Worm (Caenorhabditis elegans) whole organism, L1 larva: Measurements from ENCODE around the gene D1086.19.
"Not testable (repeated sequence)": the region's sequence is repeated elsewhere in the genome, so short reads cannot be mapped to it uniquely, and the experiment has no call there.

Experiments
- C16A3.4 ChIP-seq: fragments of 150-350 bp; optimal IDR thresholded peaks from 2 replicates; lab custom pipeline; 2014; ENCODE audit warnings: missing biosample characterization, missing genetic modification characterization
- alr-1 ChIP-seq: fragments of 200-800 bp; sonication (Bioruptor generic); optimal IDR thresholded peaks from 2 replicates; lab custom pipeline; 2018; ENCODE audit warnings: borderline replicate concordance, mild to moderate bottlenecking, missing genetic modification characterization, missing compliant biosample characterization
- ceh-63 ChIP-seq: fragments of 200-800 bp; sonication (Bioruptor generic); optimal IDR thresholded peaks from 2 replicates; lab custom pipeline; 2018; ENCODE audit warnings: mild to moderate bottlenecking, missing genetic modification characterization, missing compliant biosample characterization
- ceh-8 ChIP-seq: fragments of 200-800 bp; sonication (Bioruptor generic); optimal IDR thresholded peaks from 2 replicates; lab custom pipeline; 2018; ENCODE audit warnings: mild to moderate bottlenecking, missing genetic modification characterization, moderate library complexity, missing compliant biosample characterization
- ceh-82 ChIP-seq, 3 experiments: fragments of 150-350 bp in 1 of 3; sonication (generic microtip) in 2 of 3; optimal IDR thresholded peaks; 2 replicates each; lab custom pipeline; 2014 to 2017; ENCODE audit warnings: missing biosample characterization in 3 of 3, missing genetic modification characterization in 3 of 3
- dsc-1 ChIP-seq: sonication (generic microtip); optimal IDR thresholded peaks from 2 replicates; lab custom pipeline; 2016; ENCODE audit warnings: mild to moderate bottlenecking, missing genetic modification characterization, missing compliant biosample characterization
- efl-1 ChIP-seq, 4 experiments: fragments of 150-350 bp; optimal IDR thresholded peaks in 3 of 4; peaks in 1 of 4; 1 replicate in 1 of 4; 2 replicates in 3 of 4; lab custom pipeline; 2014; ENCODE audit warnings: missing biosample characterization in 2 of 4, missing genetic modification characterization in 2 of 4, missing genetic modification reagents in 2 of 4
- efl-3 ChIP-seq: fragments of 200-800 bp; sonication (Bioruptor generic); optimal IDR thresholded peaks from 2 replicates; lab custom pipeline; 2018; ENCODE audit warnings: mild to moderate bottlenecking, missing genetic modification characterization, missing compliant biosample characterization
- egl-13 ChIP-seq: sonication (generic microtip); optimal IDR thresholded peaks from 2 replicates; lab custom pipeline; 2016; ENCODE audit warnings: missing genotype, missing genetic modification reagents, missing genetic modification characterization, missing compliant biosample characterization
- egl-27 ChIP-seq, 2 experiments: fragments of 150-350 bp in 1 of 2; sonication (generic microtip); optimal IDR thresholded peaks; 3 replicates each; lab custom pipeline; 2017 to 2018; ENCODE audit warnings: missing biosample characterization in 2 of 2, missing genetic modification characterization in 2 of 2, missing genetic modification reagents in 2 of 2
- elt-3 ChIP-seq, 6 experiments: fragments of 150-350 bp in 1 of 6; sonication (generic microtip); optimal IDR thresholded peaks; 2 replicates each; lab custom pipeline; 2017 to 2018; ENCODE audit warnings: missing biosample characterization in 6 of 6, missing genetic modification characterization in 6 of 6, inconsistent platforms in 1 of 6
- irx-1 ChIP-seq: sonication (generic microtip); optimal IDR thresholded peaks from 2 replicates; lab custom pipeline; 2016; ENCODE audit warnings: missing genetic modification characterization, missing compliant biosample characterization
- jun-1 ChIP-seq: fragments of 150-350 bp; optimal IDR thresholded peaks from 2 replicates; lab custom pipeline; 2014; ENCODE audit warnings: missing biosample characterization, missing genetic modification reagents, missing genetic modification characterization
- lin-13 ChIP-seq: fragments of 150-350 bp; optimal IDR thresholded peaks from 2 replicates; lab custom pipeline; 2014; ENCODE audit warnings: missing biosample characterization, missing genetic modification reagents, missing genetic modification characterization
- mdl-1 ChIP-seq, 2 experiments: fragments of 150-350 bp; optimal IDR thresholded peaks; 2 replicates each; lab custom pipeline; 2014 to 2017; ENCODE audit warnings: missing biosample characterization in 2 of 2, missing genetic modification characterization in 2 of 2, inconsistent platforms in 1 of 2
- nhr-19 ChIP-seq: fragments of 200-800 bp; sonication (Bioruptor generic); conservative IDR thresholded peaks from 2 replicates; pipeline ENCODE4 v1.3.6; 2022; ENCODE audit warnings: missing genetic modification characterization, missing compliant biosample characterization
- nhr-237 ChIP-seq: fragments of 150-350 bp; optimal IDR thresholded peaks from 2 replicates; lab custom pipeline; 2014; ENCODE audit warnings: missing biosample characterization, missing genetic modification characterization
- nhr-47 ChIP-seq: sonication (generic microtip); optimal IDR thresholded peaks from 2 replicates; lab custom pipeline; 2016; ENCODE audit warnings: mild to moderate bottlenecking, missing genetic modification characterization, moderate library complexity, missing compliant biosample characterization
- nhr-71 ChIP-seq: sonication (generic microtip); optimal IDR thresholded peaks from 2 replicates; lab custom pipeline; 2016; ENCODE audit warnings: mild to moderate bottlenecking, missing genetic modification characterization, moderate library complexity, missing compliant biosample characterization
- nhr-77 ChIP-seq: fragments of 150-350 bp; optimal IDR thresholded peaks from 2 replicates; lab custom pipeline; 2014; ENCODE audit warnings: missing biosample characterization, missing genetic modification characterization
- nhr-90 ChIP-seq: sonication (generic microtip); optimal IDR thresholded peaks from 2 replicates; lab custom pipeline; 2016; ENCODE audit warnings: mild to moderate bottlenecking, missing genetic modification characterization, missing compliant biosample characterization; ENCODE audit not compliant: poor library complexity
- pag-3 ChIP-seq: sonication (generic microtip); optimal IDR thresholded peaks from 2 replicates; lab custom pipeline; 2017; ENCODE audit warnings: missing genetic modification characterization, mild to moderate bottlenecking, missing compliant biosample characterization, antibody characterized with exemption, borderline replicate concordance; ENCODE audit not compliant: insufficient read depth
- skn-1 ChIP-seq: fragments of 150-350 bp; optimal IDR thresholded peaks from 2 replicates; lab custom pipeline; 2014; ENCODE audit warnings: missing biosample characterization, missing genetic modification characterization
- snu-23 ChIP-seq: sonication (generic microtip); optimal IDR thresholded peaks from 2 replicates; lab custom pipeline; 2016; ENCODE audit warnings: missing genetic modification characterization, missing compliant biosample characterization
- sptf-1 ChIP-seq: fragments of 150-350 bp; optimal IDR thresholded peaks from 2 replicates; lab custom pipeline; 2014; ENCODE audit warnings: missing biosample characterization, missing genetic modification characterization
- unc-130 ChIP-seq: fragments of 150-350 bp; optimal IDR thresholded peaks from 2 replicates; lab custom pipeline; 2017; ENCODE audit warnings: missing biosample characterization, missing genetic modification characterization, inconsistent platforms
- xbp-1 ChIP-seq: sonication (generic microtip); optimal IDR thresholded peaks from 2 replicates; lab custom pipeline; 2016; ENCODE audit warnings: missing genetic modification characterization, missing compliant biosample characterization

Gene D1086.19

ce11 chrV:14136152-14136551 lies 48.0 kb downstream of the D1086.19 start (continued):
- TF ChIP-seq sptf-1 (tag; lab: Kevin White, UChicago): no peak
- TF ChIP-seq ceh-8 (GFP tag; lab: Kevin White, UChicago): peak; percentile 65
- peak; percentile 46 for TF ChIP-seq xbp-1 (tag; lab: Kevin White, UChicago)
- peak; percentile 15 for TF ChIP-seq nhr-237 (tag; lab: Kevin White, UChicago)
- TF ChIP-seq irx-1: peak; percentile 45
- peak; percentile 63 for TF ChIP-seq lin-13 (GFP tag; lab: Kevin White, UChicago)
- TF ChIP-seq ceh-63 (GFP tag; lab: Kevin White, UChicago): no peak
- TF ChIP-seq elt-3 (tag; optimal IDR thresholded peaks at IDR 0.05; lab: Kevin White, UChicago): peak in 2 of 6 experiments; percentile 72 to 83
- TF ChIP-seq ceh-82 (tag; optimal IDR thresholded peaks at IDR 0.05; lab: Kevin White, UChicago): peak; percentile 49 to 68 (median 50)
- no peak for TF ChIP-seq dsc-1 (tag; lab: Kevin White, UChicago)
- TF ChIP-seq nhr-19 (GFP tag; lab: Robert Waterston, UW): peak; percentile 59
- TF ChIP-seq pag-3 (tag; lab: Kevin White, UChicago): no peak
- peak; percentile 82 for TF ChIP-seq nhr-77 (tag; lab: Kevin White, UChicago)
- peak; percentile 79 for TF ChIP-seq nhr-71 (tag; lab: Kevin White, UChicago)
- TF ChIP-seq mdl-1 (tag; optimal IDR thresholded peaks at IDR 0.05; lab: Kevin White, UChicago): peak in 1 of 2 experiments; percentile 89
- peak in 1 of 2 experiments; percentile 73 for TF ChIP-seq egl-27 (tag; optimal IDR thresholded peaks at IDR 0.05; lab: Kevin White, UChicago)
- TF ChIP-seq C16A3.4 (tag; lab: Kevin White, UChicago): peak; percentile 59
- TF ChIP-seq egl-13: no peak
- TF ChIP-seq nhr-47 (tag; lab: Kevin White, UChicago): peak; percentile 70
- TF ChIP-seq jun-1 (tag; lab: Kevin White, UChicago): peak; percentile 65
- TF ChIP-seq efl-3: no peak
- no peak for TF ChIP-seq unc-130
- peak; percentile 70 for TF ChIP-seq skn-1
- peak; percentile 49 for TF ChIP-seq nhr-90 (tag; lab: Kevin White, UChicago)
- TF ChIP-seq alr-1: no peak
- peak; percentile 82 for TF ChIP-seq snu-23
- TF ChIP-seq, all 84 proteins: peak for 40

ce11 chrV:14137766-14138165 lies 49.6 kb downstream of the D1086.19 start, which contains the start of gene AH10.4:
Gene AH10.4 (minus strand): TSS chrV:14137866.
- not testable (repeated sequence) for TF ChIP-seq efl-1 (optimal IDR thresholded peaks at IDR 0.05; lab: Kevin White, UChicago); efl-1 (GFP tag; optimal IDR thresholded peaks at IDR 0.05 in 1 of 2; lab: Kevin White, UChicago); ceh-63 (GFP tag; lab: Kevin White, UChicago); C16A3.4 (tag; lab: Kevin White, UChicago)
- TF ChIP-seq, all 84 proteins: peak for 0; not testable (repeated sequence) for 84
